Worm (Caenorhabditis elegans) whole organism, young adult: Measurements from ENCODE around the gene mnk-1.

Source experiments
- F22D6.2 ChIP-seq: sonication (generic microtip); optimal IDR thresholded peaks from 2 replicates; lab custom pipeline; 2016; ENCODE audit warnings: mild to moderate bottlenecking, missing genetic modification characterization, missing compliant biosample characterization
- ets-4 ChIP-seq: fragments of 200-800 bp; sonication (Bioruptor generic); optimal IDR thresholded peaks from 2 replicates; lab custom pipeline; 2018; ENCODE audit warnings: mild to moderate bottlenecking, missing genetic modification characterization, missing compliant biosample characterization

ce11 chrII:10548778-10549671, 5.8 kb downstream of the mnk-1 start:
- TF ChIP-seq F22D6.2 (tag; lab: Kevin White, UChicago) (no peak), ets-4 (peak; percentile 24)
